Fruit fly (Drosophila melanogaster) whole organism, embryonic: ENCODE results near the gene Rnmt.

ENCODE experiments used
- Bgb ChIP-seq: fragments of 200-800 bp; sonication (Bioruptor generic); IDR thresholded peaks from 2 replicates; pipeline ENCODE4 v1.3.6; 2022; ENCODE audit warnings: missing biosample characterization, missing genetic modification characterization; ENCODE audit not compliant: partially characterized antibody
- CG10147 ChIP-seq: fragments of 200-800 bp; sonication (Bioruptor generic); optimal IDR thresholded peaks from 2 replicates; lab custom pipeline; 2019; ENCODE audit warnings: missing biosample characterization, mild to moderate bottlenecking, missing genetic modification characterization, moderate library complexity
- CG12071 ChIP-seq: fragments of 200-800 bp; sonication (Bioruptor generic); optimal IDR thresholded peaks from 3 replicates; lab custom pipeline; 2018; ENCODE audit warnings: missing biosample characterization, mild to moderate bottlenecking, missing genetic modification characterization
- CG14860 ChIP-seq: fragments of 200-800 bp; sonication (Bioruptor generic); IDR thresholded peaks from 3 replicates; pipeline ENCODE4 v1.3.6; 2022; ENCODE audit warnings: missing biosample characterization, missing genetic modification characterization; ENCODE audit not compliant: partially characterized antibody
- CG15601 ChIP-seq: fragments of 200-800 bp; sonication (Bioruptor generic); optimal IDR thresholded peaks from 3 replicates; lab custom pipeline; 2019; ENCODE audit warnings: missing biosample characterization, mild to moderate bottlenecking, missing genetic modification characterization, moderate library complexity
- CG16779 ChIP-seq: fragments of 200-800 bp; sonication (Bioruptor generic); IDR thresholded peaks from 2 replicates; pipeline ENCODE4 v1.3.6; 2022; ENCODE audit warnings: missing biosample characterization, missing genetic modification characterization
- CG17186 ChIP-seq: fragments of 200-800 bp; sonication (Bioruptor generic); optimal IDR thresholded peaks from 3 replicates; lab custom pipeline; 2017; ENCODE audit warnings: missing biosample characterization, missing genetic modification reagents, missing genetic modification characterization
- CG17328 ChIP-seq: fragments of 200-800 bp; sonication (Bioruptor generic); IDR thresholded peaks from 2 replicates; pipeline ENCODE4 v1.3.6; 2022; ENCODE audit warnings: missing biosample characterization, missing genetic modification characterization
- CG1832 ChIP-seq: fragments of 200-800 bp; sonication (Bioruptor generic); optimal IDR thresholded peaks from 2 replicates; lab custom pipeline; 2017; ENCODE audit warnings: missing biosample characterization, mild to moderate bottlenecking, missing genetic modification characterization, inconsistent platforms
- CG18476 ChIP-seq: fragments of 200-800 bp; sonication (Bioruptor generic); optimal IDR thresholded peaks from 2 replicates; lab custom pipeline; 2016; ENCODE audit warnings: missing biosample characterization, mild to moderate bottlenecking, missing genetic modification characterization
- CG3065 ChIP-seq: fragments of 200-800 bp; sonication (Bioruptor generic); optimal IDR thresholded peaks from 2 replicates; lab custom pipeline; 2016; ENCODE audit warnings: missing biosample characterization, missing genetic modification characterization
- CG3281 ChIP-seq: fragments of 200-800 bp; sonication (Bioruptor generic); optimal IDR thresholded peaks from 3 replicates; lab custom pipeline; 2017; ENCODE audit warnings: missing biosample characterization, mild to moderate bottlenecking, missing genetic modification characterization
- CG4282 ChIP-seq: fragments of 200-800 bp; sonication (Bioruptor generic); optimal IDR thresholded peaks from 2 replicates; lab custom pipeline; 2016; ENCODE audit warnings: missing biosample characterization, missing genetic modification characterization
- CG6272 ChIP-seq: fragments of 200-800 bp; sonication (Bioruptor generic); IDR thresholded peaks from 2 replicates; pipeline ENCODE4 v1.3.6; 2022; ENCODE audit warnings: missing biosample characterization, missing genetic modification characterization
- CG8478 ChIP-seq: fragments of >200 bp; optimal IDR thresholded peaks from 2 replicates; lab custom pipeline; 2018
- CTCF ChIP-seq: fragments of 200-800 bp; sonication (Bioruptor generic); optimal IDR thresholded peaks from 2 replicates; lab custom pipeline; 2017; ENCODE audit warnings: missing biosample characterization, mild to moderate bottlenecking, missing genetic modification characterization, moderate library complexity
- CkIIα-i1 ChIP-seq: fragments of 200-800 bp; sonication (Bioruptor generic); IDR thresholded peaks from 2 replicates; pipeline ENCODE4 v1.3.6; 2022; ENCODE audit warnings: missing biosample characterization, missing genetic modification characterization
- D19A ChIP-seq: fragments of 200-800 bp; optimal IDR thresholded peaks from 3 replicates; lab custom pipeline; 2019; ENCODE audit warnings: missing biosample characterization, mild to moderate bottlenecking, missing genetic modification characterization, moderate library complexity
- Deaf1 ChIP-seq: fragments of 200-800 bp; optimal IDR thresholded peaks from 3 replicates; lab custom pipeline; 2019; ENCODE audit warnings: missing biosample characterization, mild to moderate bottlenecking, missing genetic modification characterization, moderate library complexity
- Fer1 ChIP-seq: fragments of 200-800 bp; sonication (Bioruptor generic); optimal IDR thresholded peaks from 2 replicates; lab custom pipeline; 2017; ENCODE audit warnings: missing biosample characterization, mild to moderate bottlenecking, missing genetic modification characterization
- HLHmδ ChIP-seq: fragments of 200-800 bp; sonication (Bioruptor generic); optimal IDR thresholded peaks from 2 replicates; lab custom pipeline; 2018; ENCODE audit warnings: missing biosample characterization, mild to moderate bottlenecking, missing genetic modification characterization, moderate library complexity
- Hr51 ChIP-seq, 2 experiments: fragments of 200-800 bp; sonication (Bioruptor generic); optimal IDR thresholded peaks; 2 replicates in 1 of 2; 3 replicates in 1 of 2; lab custom pipeline; 2016 to 2018; ENCODE audit warnings: missing biosample characterization in 2 of 2, missing genetic modification characterization in 2 of 2, mild to moderate bottlenecking in 1 of 2, moderate library complexity in 1 of 2
- MBD-R2 ChIP-seq: fragments of 200-800 bp; sonication (Bioruptor generic); IDR thresholded peaks from 2 replicates; pipeline ENCODE4 v1.3.6; 2022; ENCODE audit warnings: missing biosample characterization, missing genetic modification characterization
- Med ChIP-seq: fragments of 200-800 bp; sonication (Bioruptor generic); peaks from one replicate; lab custom pipeline; 2016; ENCODE audit warnings: missing biosample characterization, missing genetic modification characterization, mild to moderate bottlenecking, inconsistent platforms, moderate library complexity
- Mrtf ChIP-seq: fragments of 200-800 bp; sonication (Bioruptor generic); IDR thresholded peaks from 3 replicates; pipeline ENCODE4 v1.3.6; 2022; ENCODE audit warnings: missing biosample characterization, missing genetic modification characterization
- abd-A ChIP-seq: fragments of 200-800 bp; sonication (Bioruptor generic); optimal IDR thresholded peaks from 3 replicates; lab custom pipeline; 2019; ENCODE audit warnings: missing biosample characterization, mild to moderate bottlenecking, missing genetic modification characterization, moderate library complexity
- amos ChIP-seq: fragments of 200-800 bp; sonication (Bioruptor generic); IDR thresholded peaks from 2 replicates; pipeline ENCODE4 v1.3.6; 2022; ENCODE audit warnings: missing biosample characterization, missing genetic modification characterization; ENCODE audit not compliant: partially characterized antibody
- cad ChIP-seq: fragments of >200 bp; optimal IDR thresholded peaks from 2 replicates; lab custom pipeline; 2017; ENCODE audit warnings: missing biosample characterization, missing genetic modification characterization
- ci ChIP-seq: fragments of 200-800 bp; sonication (Bioruptor generic); IDR thresholded peaks from 3 replicates; pipeline ENCODE4 v1.3.6; 2022; ENCODE audit warnings: missing biosample characterization, missing genetic modification characterization
- dysf ChIP-seq: fragments of 200-800 bp; sonication (Bioruptor generic); IDR thresholded peaks from 3 replicates; pipeline ENCODE4 v1.3.6; 2022; ENCODE audit warnings: missing biosample characterization, missing genetic modification characterization
- emc ChIP-seq: fragments of 200-800 bp; sonication (Bioruptor generic); optimal IDR thresholded peaks from 2 replicates; lab custom pipeline; 2016; ENCODE audit warnings: missing biosample characterization, missing genetic modification characterization
- en ChIP-seq: fragments of 200-800 bp; sonication (Bioruptor generic); optimal IDR thresholded peaks from 2 replicates; lab custom pipeline; 2016; ENCODE audit warnings: missing biosample characterization, missing genetic modification characterization
- ewg ChIP-seq: fragments of 200-800 bp; sonication (Bioruptor generic); optimal IDR thresholded peaks from 3 replicates; lab custom pipeline; 2017; ENCODE audit warnings: mild to moderate bottlenecking, missing biosample characterization, missing genetic modification reagents, missing genetic modification characterization
- gt ChIP-seq: fragments of 200-800 bp; sonication (Bioruptor generic); IDR thresholded peaks from 2 replicates; pipeline ENCODE4 v1.3.6; 2022; ENCODE audit warnings: missing biosample characterization, missing genetic modification characterization
- her ChIP-seq: fragments of 200-800 bp; sonication (Bioruptor generic); optimal IDR thresholded peaks from 2 replicates; lab custom pipeline; 2016; ENCODE audit warnings: missing biosample characterization, missing genetic modification characterization
- lmd ChIP-seq: fragments of 200-800 bp; sonication (Bioruptor generic); IDR thresholded peaks from 2 replicates; pipeline ENCODE4 v1.3.6; 2022; ENCODE audit warnings: missing biosample characterization, missing genetic modification characterization
- pan ChIP-seq, 4 experiments: fragments of >200 bp in 3 of 4; fragments of 200-800 bp in 1 of 4; sonication (Bioruptor generic) in 1 of 4; optimal IDR thresholded peaks in 3 of 4; IDR thresholded peaks in 1 of 4; 2 replicates each; pipeline versions ENCODE4 v1.3.6 to Lab custom; 2017 to 2022; ENCODE audit warnings: missing biosample characterization in 2 of 4, missing genetic modification characterization in 2 of 4, mixed read lengths in 1 of 4
- scrt ChIP-seq: fragments of 200-800 bp; sonication (Bioruptor generic); optimal IDR thresholded peaks from 2 replicates; lab custom pipeline; 2018; ENCODE audit warnings: missing biosample characterization, mild to moderate bottlenecking, missing genetic modification characterization, moderate library complexity
- sens ChIP-seq: fragments of 200-800 bp; sonication (Bioruptor generic); peaks from one replicate; lab custom pipeline; 2016; ENCODE audit warnings: missing biosample characterization, missing genetic modification characterization
- sr ChIP-seq: fragments of 200-800 bp; sonication (Bioruptor generic); IDR thresholded peaks from 3 replicates; pipeline ENCODE4 v1.3.6; 2022; ENCODE audit warnings: missing biosample characterization, missing genetic modification characterization
- unpg ChIP-seq: fragments of 200-800 bp; sonication (Bioruptor generic); optimal IDR thresholded peaks from 3 replicates; lab custom pipeline; 2018; ENCODE audit warnings: missing biosample characterization, mild to moderate bottlenecking, missing genetic modification characterization, moderate library complexity
- usp ChIP-seq: fragments of >200 bp; optimal IDR thresholded peaks from 2 replicates; lab custom pipeline; 2017; ENCODE audit warnings: missing biosample characterization, missing genetic modification characterization

Gene Rnmt

DNA sequence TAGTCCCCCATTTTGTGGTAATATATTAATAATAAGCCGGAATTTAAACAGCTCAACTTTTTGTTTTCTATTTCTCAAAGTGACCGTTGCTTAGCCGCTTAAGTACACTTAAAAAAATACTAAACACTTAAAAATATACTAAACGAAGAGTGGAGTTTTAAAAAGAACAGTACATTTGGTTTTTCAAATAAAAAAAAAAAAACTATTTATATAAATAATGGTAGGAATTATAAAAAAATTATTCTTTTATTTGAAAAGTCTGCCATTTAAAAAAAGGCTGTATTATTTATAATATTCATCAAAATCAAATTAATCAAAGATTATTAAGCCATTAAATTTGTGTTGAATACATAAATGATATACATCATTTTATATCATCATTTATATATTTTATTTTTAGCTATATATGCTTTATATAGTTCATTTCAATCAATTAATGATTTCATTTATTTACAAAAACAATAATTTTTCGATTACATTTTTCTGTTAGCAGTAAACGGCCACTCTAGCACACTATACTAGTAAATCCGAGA, 2.3 kb upstream of the Rnmt start, which contains the start of the genes Ankrd49 and NC2beta (continued):
- TF ChIP-seq cad (GFP tag; lab: Kevin White, UChicago) (no peak), CG15601 (tag; lab: Kevin White, UChicago) (no peak), CG14860 (GFP tag; lab: Robert Waterston, UW) (no peak), CG17328 (GFP tag; lab: Robert Waterston, UW) (no peak), CG10147 (GFP tag; lab: Kevin White, UChicago) (no peak), CG3281 (no peak), HLHmδ (GFP tag; lab: Kevin White, UChicago) (no peak), CG6272 (no peak), pan (optimal IDR thresholded peaks at IDR 0.05; lab: Kevin White, UChicago) (no peak), pan (GFP tag; optimal IDR thresholded peaks at IDR 0.05 in 1 of 2, IDR thresholded peaks at IDR 0.05 in 1 of 2) (no peak), emc (GFP tag; lab: Kevin White, UChicago) (no peak), Med (GFP tag; lab: Kevin White, UChicago) (peak; percentile 8), lmd (no peak), CTCF (GFP tag; lab: Kevin White, UChicago) (no peak)

DNA sequence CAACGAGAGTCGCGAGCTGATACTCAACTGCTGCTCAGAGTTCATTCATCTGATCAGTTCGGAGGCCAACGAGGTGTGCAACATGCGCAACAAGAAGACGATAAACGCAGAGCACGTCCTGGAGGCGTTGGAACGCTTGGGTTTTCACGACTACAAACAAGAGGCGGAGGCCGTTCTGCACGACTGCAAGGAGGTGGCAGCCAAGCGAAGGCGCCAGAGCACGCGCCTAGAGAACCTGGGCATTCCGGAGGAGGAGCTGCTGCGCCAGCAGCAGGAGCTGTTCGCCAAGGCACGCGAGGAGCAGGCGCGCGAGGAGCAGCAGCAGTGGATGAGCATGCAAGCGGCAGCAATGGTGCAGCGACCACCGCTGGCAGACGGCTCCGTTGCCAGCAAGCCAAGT, 1.7 kb upstream of the Rnmt start:
- TF ChIP-seq MBD-R2 (GFP tag; lab: Robert Waterston, UW) (0 out of 2 replicates have a peak, but pooled peaks have one; percentile 0), sr (GFP tag; lab: Robert Waterston, UW) (no peak), sens (GFP tag; lab: Kevin White, UChicago) (peak; percentile 62), CG1832 (GFP tag; lab: Kevin White, UChicago) (peak; percentile 22), ewg (GFP tag; lab: Kevin White, UChicago) (no peak), CkIIα-i1 (GFP tag; lab: Robert Waterston, UW) (no peak), CG8478 (peak; percentile 34), CG3065 (GFP tag; lab: Kevin White, UChicago) (no peak), Hr51 (GFP tag; optimal IDR thresholded peaks at IDR 0.05; lab: Kevin White, UChicago) (no peak), CG16779 (0 out of 2 replicates have a peak, but pooled peaks have one; percentile 39), Med (GFP tag; lab: Kevin White, UChicago) (peak; percentile 74), unpg (GFP tag; lab: Kevin White, UChicago) (no peak)

DNA sequence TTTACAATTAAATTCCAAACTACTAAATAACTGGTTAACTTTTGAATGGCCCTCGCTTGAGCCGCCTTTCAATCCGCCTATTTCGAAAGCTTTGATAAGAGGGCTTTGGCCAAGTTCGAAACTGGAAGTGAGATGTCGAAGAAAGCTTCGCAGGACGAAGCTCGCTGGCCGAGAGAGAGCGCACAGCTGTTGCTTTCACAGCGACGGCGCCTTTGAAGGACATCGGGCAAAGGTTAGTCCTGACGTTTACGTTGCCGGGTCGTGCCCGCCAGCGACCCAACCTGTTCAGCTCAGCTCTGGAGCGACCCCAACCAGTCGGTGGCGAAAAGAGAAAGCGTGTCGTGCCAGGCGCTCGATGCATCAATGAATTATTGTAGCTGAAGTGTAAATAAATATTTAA, 2.0 kb downstream of the Rnmt start:
- TF ChIP-seq CG18476 (GFP tag; lab: Kevin White, UChicago): peak; percentile 2
- TF ChIP-seq CG4282 (GFP tag; lab: Kevin White, UChicago): no peak
- peak; percentile 4 for TF ChIP-seq Fer1 (GFP tag; lab: Kevin White, UChicago)
- TF ChIP-seq D19A: no peak
- peak; percentile 22; the same call in 1 of the 2 replicates for TF ChIP-seq amos
- TF ChIP-seq abd-A: peak; percentile 67
- TF ChIP-seq Bgb (GFP tag; lab: Robert Waterston, UW): peak; percentile 31; the same call in 1 of the 2 replicates
- no peak for TF ChIP-seq en (GFP tag; lab: Kevin White, UChicago)
- no peak for TF ChIP-seq her (GFP tag; lab: Kevin White, UChicago)
- TF ChIP-seq ci (GFP tag; lab: Robert Waterston, UW): 0 out of 3 replicates have a peak, but pooled peaks have one; percentile 25
- TF ChIP-seq ewg (GFP tag; lab: Kevin White, UChicago): peak; percentile 14
- TF ChIP-seq scrt (GFP tag; lab: Kevin White, UChicago): peak; percentile 93
- no peak for TF ChIP-seq CG17186
- peak in 1 of 2 experiments; percentile 39 for TF ChIP-seq Hr51 (GFP tag; optimal IDR thresholded peaks at IDR 0.05; lab: Kevin White, UChicago)
- no peak for TF ChIP-seq usp
- peak; percentile 58 for TF ChIP-seq Deaf1
- no peak for TF ChIP-seq gt (GFP tag; lab: Robert Waterston, UW)
- no peak for TF ChIP-seq Mrtf (GFP tag; lab: Robert Waterston, UW)
- no peak for TF ChIP-seq dysf (GFP tag; lab: Robert Waterston, UW)
- TF ChIP-seq CG12071 (GFP tag; lab: Kevin White, UChicago): no peak
- peak; percentile 34 for TF ChIP-seq Med (GFP tag; lab: Kevin White, UChicago)
